Fruit fly (Drosophila melanogaster) Kc167 (cell line): ENCODE data around the gene capt.

Source experiments
- h ChIP-seq: fragments of >200 bp; optimal IDR thresholded peaks from 3 replicates; lab custom pipeline; 2018; ENCODE audit warnings: missing external identifiers
- insv ChIP-seq: fragments of >200 bp; optimal IDR thresholded peaks from 3 replicates; lab custom pipeline; 2018; ENCODE audit warnings: missing external identifiers
- psq ChIP-seq: fragments of >200 bp; optimal IDR thresholded peaks from 2 replicates; lab custom pipeline; 2017; ENCODE audit warnings: missing external identifiers

- TF ChIP-seq insv (lab: Kevin White, UChicago) (no peak), psq (lab: Kevin White, UChicago) (no peak), h (lab: Kevin White, UChicago) (no peak)
Observed at dm6 chr2L:1118149-1118548, 39.9 kb downstream of the capt start.
